Fruit fly (Drosophila melanogaster): ENCODE measurements around the gene CAH9.

dm6 chr3R:27134728-27135361 lies 28.9 kb upstream of the CAH9 start:
- TF ChIP-seq CG15336 (GFP tag; IDR thresholded peaks at IDR 0.05) (no peak), dac (GFP tag; optimal IDR thresholded peaks at IDR 0.05) (no peak), CG34406 (GFP tag; optimal IDR thresholded peaks at IDR 0.05) (no peak), Gug (GFP tag; IDR thresholded peaks at IDR 0.05) (no peak), CG11294 (GFP tag; IDR thresholded peaks at IDR 0.05) (no peak), CG8119 (GFP tag; IDR thresholded peaks at IDR 0.05) (no peak)
